Worm (Caenorhabditis elegans) whole organism, L2 larva: Measurements from ENCODE around the gene F15E6.9.

Experiments
- F13H6.1 ChIP-seq: sonication (generic microtip); optimal IDR thresholded peaks from 2 replicates; lab custom pipeline; 2016; ENCODE audit warnings: missing genetic modification characterization, missing compliant biosample characterization
- R02D3.7 ChIP-seq: fragments of 150-350 bp; optimal IDR thresholded peaks from 2 replicates; lab custom pipeline; 2014; ENCODE audit warnings: missing biosample characterization, missing genetic modification characterization
- Y55F3AM.14 ChIP-seq: fragments of 200-800 bp; sonication (Bioruptor generic); optimal IDR thresholded peaks from 2 replicates; lab custom pipeline; 2018; ENCODE audit warnings: mild to moderate bottlenecking, missing genetic modification characterization, missing compliant biosample characterization
- alr-1 ChIP-seq: fragments of 150-350 bp; optimal IDR thresholded peaks from 2 replicates; lab custom pipeline; 2014; ENCODE audit warnings: missing biosample characterization, missing genetic modification characterization
- aly-2 ChIP-seq: fragments of 150-350 bp; optimal IDR thresholded peaks from 2 replicates; lab custom pipeline; 2014; ENCODE audit warnings: missing biosample characterization, missing genetic modification characterization
- ama-1 ChIP-seq: fragments of 150-350 bp; optimal IDR thresholded peaks from 2 replicates; lab custom pipeline; 2018; ENCODE audit warnings: inconsistent platforms
- blmp-1 ChIP-seq: sonication (generic microtip); optimal IDR thresholded peaks from 2 replicates; lab custom pipeline; 2017; ENCODE audit warnings: missing genetic modification characterization, mild to moderate bottlenecking, missing compliant biosample characterization, antibody characterized with exemption, moderate library complexity; ENCODE audit not compliant: insufficient read depth
- ceh-16 ChIP-seq: fragments of 150-350 bp; optimal IDR thresholded peaks from 2 replicates; lab custom pipeline; 2014; ENCODE audit warnings: missing biosample characterization, missing genetic modification characterization
- dmd-4 ChIP-seq: sonication (generic microtip); optimal IDR thresholded peaks from 2 replicates; lab custom pipeline; 2017; ENCODE audit warnings: missing biosample characterization, missing genetic modification characterization
- elt-1 ChIP-seq: fragments of 150-350 bp; optimal IDR thresholded peaks from 2 replicates; lab custom pipeline; 2014; ENCODE audit warnings: missing biosample characterization, missing genetic modification characterization
- elt-3 ChIP-seq: sonication (generic microtip); optimal IDR thresholded peaks from 2 replicates; lab custom pipeline; 2017; ENCODE audit warnings: missing biosample characterization, missing genetic modification characterization
- fos-1 ChIP-seq: fragments of 150-350 bp; optimal IDR thresholded peaks from 2 replicates; lab custom pipeline; 2014; ENCODE audit warnings: missing biosample characterization, missing genetic modification characterization
- gmeb-1 ChIP-seq: fragments of 150-350 bp; optimal IDR thresholded peaks from 2 replicates; lab custom pipeline; 2014; ENCODE audit warnings: missing biosample characterization, missing genetic modification characterization
- lin-39 ChIP-seq: fragments of 150-350 bp; optimal IDR thresholded peaks from 2 replicates; lab custom pipeline; 2014; ENCODE audit warnings: missing biosample characterization, missing genetic modification reagents, missing genetic modification characterization
- lsy-2 ChIP-seq, 2 experiments: fragments of 150-350 bp in 1 of 2; sonication (generic microtip) in 1 of 2; optimal IDR thresholded peaks; 2 replicates each; lab custom pipeline; 2014 to 2017; ENCODE audit warnings: missing biosample characterization in 2 of 2, missing genetic modification characterization in 2 of 2
- mab-5 ChIP-seq: fragments of 150-350 bp; optimal IDR thresholded peaks from 2 replicates; lab custom pipeline; 2014; ENCODE audit warnings: missing biosample characterization, missing genetic modification characterization
- mbf-1 ChIP-seq: sonication (generic microtip); optimal IDR thresholded peaks from 2 replicates; lab custom pipeline; 2017; ENCODE audit warnings: missing biosample characterization, missing genetic modification characterization
- mdl-1 ChIP-seq, 2 experiments: fragments of 150-350 bp in 1 of 2; sonication (generic microtip) in 1 of 2; optimal IDR thresholded peaks; 2 replicates each; lab custom pipeline; 2017; ENCODE audit warnings: missing biosample characterization in 2 of 2, missing genetic modification characterization in 2 of 2
- nhr-10 ChIP-seq: sonication (generic microtip); optimal IDR thresholded peaks from 2 replicates; lab custom pipeline; 2017; ENCODE audit warnings: missing biosample characterization, missing genetic modification characterization
- nhr-12 ChIP-seq: fragments of 150-350 bp; optimal IDR thresholded peaks from 2 replicates; lab custom pipeline; 2014; ENCODE audit warnings: missing biosample characterization, missing genetic modification characterization
- nhr-129 ChIP-seq: fragments of 150-350 bp; optimal IDR thresholded peaks from 2 replicates; lab custom pipeline; 2014; ENCODE audit warnings: missing biosample characterization, missing genetic modification characterization
- nhr-21 ChIP-seq: fragments of 150-350 bp; optimal IDR thresholded peaks from 2 replicates; lab custom pipeline; 2014; ENCODE audit warnings: missing biosample characterization, missing genetic modification characterization
- nhr-23 ChIP-seq: fragments of 150-350 bp; optimal IDR thresholded peaks from 2 replicates; lab custom pipeline; 2014; ENCODE audit warnings: missing biosample characterization, missing genetic modification reagents, missing genetic modification characterization
- nhr-237 ChIP-seq: fragments of 150-350 bp; optimal IDR thresholded peaks from 2 replicates; lab custom pipeline; 2014; ENCODE audit warnings: missing biosample characterization, missing genetic modification characterization
- nhr-25 ChIP-seq: fragments of 150-350 bp; sonication (generic microtip); optimal IDR thresholded peaks from 3 replicates; lab custom pipeline; 2014; ENCODE audit warnings: missing biosample characterization, missing genetic modification characterization
- nhr-6 ChIP-seq: fragments of 150-350 bp; optimal IDR thresholded peaks from 2 replicates; lab custom pipeline; 2014; ENCODE audit warnings: missing biosample characterization, missing genetic modification characterization
- nhr-77 ChIP-seq: fragments of 150-350 bp; optimal IDR thresholded peaks from 2 replicates; lab custom pipeline; 2014; ENCODE audit warnings: missing biosample characterization, missing genetic modification characterization
- sem-4 ChIP-seq: fragments of 150-350 bp; optimal IDR thresholded peaks from 2 replicates; lab custom pipeline; 2014; ENCODE audit warnings: missing biosample characterization, missing genetic modification reagents, missing genetic modification characterization
- skn-1 ChIP-seq: sonication (generic microtip); optimal IDR thresholded peaks from 2 replicates; lab custom pipeline; 2017; ENCODE audit warnings: missing biosample characterization, missing genetic modification characterization
- sma-3 ChIP-seq: sonication (generic microtip); optimal IDR thresholded peaks from 2 replicates; lab custom pipeline; 2016; ENCODE audit warnings: missing genetic modification reagents, missing genetic modification characterization, missing compliant biosample characterization
- sma-9 ChIP-seq, 2 experiments: fragments of 150-350 bp in 1 of 2; sonication (generic microtip) in 1 of 2; optimal IDR thresholded peaks; 2 replicates each; lab custom pipeline; 2014 to 2016; ENCODE audit warnings: missing genetic modification characterization in 2 of 2, mild to moderate bottlenecking in 1 of 2, missing biosample characterization in 1 of 2, missing compliant biosample characterization in 1 of 2, missing genetic modification reagents in 1 of 2, moderate library complexity in 1 of 2
- snpc-4 ChIP-seq: fragments of 150-350 bp; optimal IDR thresholded peaks from 2 replicates; lab custom pipeline; 2014; ENCODE audit warnings: missing biosample characterization, missing genetic modification characterization
- unc-55 ChIP-seq: fragments of 150-350 bp; sonication (generic microtip); optimal IDR thresholded peaks from 3 replicates; lab custom pipeline; 2014; ENCODE audit warnings: missing biosample characterization, missing genetic modification reagents, missing genetic modification characterization
- zag-1 ChIP-seq: fragments of 150-350 bp; optimal IDR thresholded peaks from 2 replicates; lab custom pipeline; 2014; ENCODE audit warnings: missing biosample characterization, missing genetic modification characterization
- ztf-1 ChIP-seq: fragments of 200-800 bp; sonication (Bioruptor generic); conservative IDR thresholded peaks from 2 replicates; pipeline ENCODE4 v1.3.6; 2022; ENCODE audit warnings: missing genetic modification characterization, missing compliant biosample characterization
- ztf-11 ChIP-seq: sonication (generic microtip); optimal IDR thresholded peaks from 2 replicates; lab custom pipeline; 2017; ENCODE audit warnings: missing biosample characterization, missing genetic modification characterization

F15E6.9 gene

DNA sequence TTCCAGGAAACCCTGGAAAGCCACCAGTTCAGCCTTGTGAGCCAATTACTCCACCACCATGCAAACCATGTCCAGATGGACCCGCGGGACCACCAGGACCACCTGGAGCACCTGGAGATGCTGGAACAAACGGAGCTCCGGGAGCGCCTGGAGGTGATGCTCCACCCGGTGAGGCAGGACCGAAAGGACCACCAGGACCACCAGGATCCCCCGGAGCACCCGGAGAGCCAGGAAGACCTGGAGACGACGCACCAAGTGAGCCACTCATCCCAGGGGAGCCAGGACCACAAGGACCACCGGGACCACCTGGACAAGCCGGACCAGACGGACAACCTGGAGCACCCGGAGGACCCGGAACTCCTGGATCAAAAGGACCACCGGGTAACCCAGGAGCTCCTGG is 34.2 kb downstream of the F15E6.9 start:
- TF ChIP-seq mab-5 (no peak), sem-4 (tag; lab: Kevin White, UChicago) (no peak), nhr-6 (tag; lab: Kevin White, UChicago) (no peak), sma-3 (GFP tag; lab: Kevin White, UChicago) (no peak), mbf-1 (tag; lab: Kevin White, UChicago) (no peak), ztf-1 (no peak), ama-1 (lab: Kevin White, UChicago) (no peak), F13H6.1 (tag; lab: Kevin White, UChicago) (no peak)

DNA sequence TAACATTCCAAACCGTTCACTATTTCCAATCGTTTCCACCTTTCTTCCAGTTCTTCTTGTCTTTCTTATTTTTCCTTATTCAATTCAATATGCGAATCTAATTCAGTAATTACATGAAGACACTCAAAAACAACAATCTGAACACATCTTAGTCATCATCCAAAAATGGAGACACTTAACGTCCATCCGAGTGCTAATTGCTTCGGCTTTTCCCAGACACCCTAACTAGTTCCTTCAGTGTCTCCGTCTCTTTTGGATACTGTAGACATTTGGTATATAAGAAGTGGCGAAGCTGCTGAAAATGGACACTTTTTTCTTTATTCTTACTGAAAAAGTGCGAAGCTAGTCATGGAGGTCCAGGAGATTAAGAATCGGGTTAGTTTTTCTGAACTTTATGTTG is 35.9 kb downstream of the F15E6.9 start, which contains the start of gene col-33:
Gene col-33, plus strand, starts transcription at position 301 of the 400 bp plus-strand sequence.
- TF ChIP-seq nhr-129 (tag; lab: Kevin White, UChicago) (no peak), alr-1 (no peak), skn-1 (no peak), gmeb-1 (no peak), snpc-4 (tag; lab: Kevin White, UChicago) (no peak), sma-9 (GFP tag; optimal IDR thresholded peaks at IDR 0.05; lab: Kevin White, UChicago) (no peak), sma-9 (tag; optimal IDR thresholded peaks at IDR 0.05; lab: Kevin White, UChicago) (no peak), mbf-1 (tag; lab: Kevin White, UChicago) (no peak), ceh-16 (tag; lab: Kevin White, UChicago) (no peak), mab-5 (no peak), unc-55 (GFP tag; lab: Kevin White, UChicago) (no peak), nhr-10 (tag; lab: Kevin White, UChicago) (no peak), dmd-4 (tag; lab: Kevin White, UChicago) (no peak), nhr-12 (tag; lab: Kevin White, UChicago) (no peak)

DNA sequence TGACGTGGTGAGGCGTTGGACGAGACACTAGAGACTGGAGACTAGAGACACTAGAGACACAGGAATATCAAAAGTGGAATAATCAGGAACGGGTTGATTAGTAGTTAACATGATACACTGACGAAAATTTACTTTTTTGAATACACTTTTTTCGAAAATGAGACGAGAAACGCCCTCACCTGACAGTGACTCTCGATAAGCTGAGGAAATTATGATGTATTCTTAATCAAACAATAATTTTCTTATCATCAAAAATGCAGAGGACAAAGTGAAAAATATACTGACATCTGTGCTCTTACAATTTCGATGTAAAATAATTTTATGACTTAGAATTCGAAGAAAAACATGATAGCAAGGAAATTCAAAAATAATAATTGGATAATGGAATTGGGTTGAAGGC is 39.5 kb downstream of the F15E6.9 start:
- TF ChIP-seq mdl-1 (tag; optimal IDR thresholded peaks at IDR 0.05; lab: Kevin White, UChicago) (no peak), fos-1 (tag; lab: Kevin White, UChicago) (peak; percentile 78), Y55F3AM.14 (no peak)

DNA sequence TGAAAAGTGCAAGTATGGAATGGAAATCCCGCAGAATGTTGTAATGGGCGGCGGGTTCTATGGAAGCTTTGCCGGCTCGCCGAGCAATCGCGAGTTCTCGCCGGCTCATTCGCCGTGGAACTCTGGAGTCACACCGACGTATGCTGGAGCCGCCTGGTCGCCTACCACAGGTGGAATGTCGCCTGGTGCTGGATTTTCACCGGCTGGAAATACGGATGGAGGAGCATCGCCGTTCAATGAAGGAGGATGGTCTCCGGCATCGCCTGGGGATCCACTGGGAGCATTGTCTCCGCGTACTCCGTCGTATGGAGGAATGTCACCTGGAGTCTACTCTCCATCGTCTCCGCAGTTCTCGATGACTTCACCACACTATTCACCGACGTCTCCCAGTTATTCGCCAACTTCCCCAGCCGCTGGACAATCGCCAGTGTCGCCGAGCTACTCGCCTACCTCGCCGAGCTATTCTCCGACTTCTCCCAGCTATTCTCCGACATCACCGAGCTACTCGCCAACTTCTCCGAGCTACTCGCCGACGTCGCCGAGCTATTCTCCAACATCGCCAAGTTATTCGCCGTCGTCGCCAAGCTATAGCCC is 43.8 kb downstream of the F15E6.9 start:
- TF ChIP-seq lsy-2 (tag; optimal IDR thresholded peaks at IDR 0.05; lab: Kevin White, UChicago), result no peak
- TF ChIP-seq nhr-25, result no peak
- no peak for TF ChIP-seq R02D3.7
- no peak for TF ChIP-seq nhr-23 (tag; lab: Kevin White, UChicago)
- no peak for TF ChIP-seq elt-1 (tag; lab: Kevin White, UChicago)
- TF ChIP-seq ztf-1, result no peak
- TF ChIP-seq aly-2 (tag; lab: Kevin White, UChicago), result no peak
- TF ChIP-seq dmd-4 (tag; lab: Kevin White, UChicago), result no peak
- no peak for TF ChIP-seq F13H6.1 (tag; lab: Kevin White, UChicago)
- TF ChIP-seq nhr-21, result no peak
- TF ChIP-seq ceh-16 (tag; lab: Kevin White, UChicago), result no peak
- TF ChIP-seq zag-1, result no peak
- no peak for TF ChIP-seq Y55F3AM.14
- TF ChIP-seq elt-3, result no peak
- TF ChIP-seq snpc-4 (tag; lab: Kevin White, UChicago), result no peak
- TF ChIP-seq ztf-11 (tag; lab: Kevin White, UChicago), result no peak
- TF ChIP-seq blmp-1 (tag; lab: Kevin White, UChicago), result no peak

DNA sequence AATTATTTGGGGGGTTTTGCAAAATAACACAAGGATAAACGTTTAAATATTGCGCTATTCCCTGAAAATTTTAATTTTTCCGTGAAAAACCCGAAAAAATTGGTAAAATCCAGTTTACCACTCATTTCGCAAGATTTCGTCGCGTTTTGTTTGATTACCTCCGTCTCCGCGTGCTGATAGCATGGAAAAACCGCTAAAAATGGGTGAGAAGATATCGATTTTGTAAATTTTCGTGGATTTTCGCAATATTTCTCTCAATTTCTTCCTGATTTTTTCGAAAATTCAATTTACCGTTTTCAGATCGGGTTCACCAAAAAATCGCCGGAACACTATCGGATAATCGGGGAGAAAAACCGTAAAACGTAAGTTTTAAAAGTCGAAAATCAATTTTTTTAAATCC is 51.1 kb downstream of the F15E6.9 start, which contains the start of gene ama-1:
Gene ama-1, plus strand, starts transcription at position 301 of the 400 bp plus-strand sequence.
- TF ChIP-seq nhr-77 (tag; lab: Kevin White, UChicago) (no peak), lsy-2 (tag; optimal IDR thresholded peaks at IDR 0.05; lab: Kevin White, UChicago) (no peak), nhr-23 (tag; lab: Kevin White, UChicago) (no peak), mbf-1 (tag; lab: Kevin White, UChicago) (no peak), zag-1 (no peak), aly-2 (tag; lab: Kevin White, UChicago) (no peak), skn-1 (no peak), snpc-4 (tag; lab: Kevin White, UChicago) (no peak), lin-39 (no peak), nhr-237 (tag; lab: Kevin White, UChicago) (no peak), elt-1 (tag; lab: Kevin White, UChicago) (no peak)
